Worm (Caenorhabditis elegans): Measurements from ENCODE around the gene C46G7.2.
A peak's percentile ranks its signal among the peaks of the same experiment; 100 is the strongest.

C46G7.2 gene

DNA sequence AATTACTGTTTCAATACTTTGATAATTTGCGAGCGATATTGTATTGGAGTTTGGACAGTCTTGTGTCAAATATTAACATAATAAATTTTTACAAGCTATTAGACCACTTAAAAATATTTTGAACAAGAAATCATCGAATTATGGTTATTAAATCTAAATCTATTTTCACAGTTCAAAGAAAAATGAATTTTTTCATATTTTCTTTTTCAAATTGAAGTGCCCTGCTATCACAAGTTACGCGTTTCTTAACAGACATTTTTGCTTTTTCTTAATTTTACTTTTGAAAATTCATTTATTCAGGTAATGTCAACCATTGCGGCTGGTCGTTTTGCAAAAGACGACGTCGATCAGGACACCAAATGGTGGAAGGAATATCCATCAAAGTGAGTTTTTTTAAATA, at the start of gene C46G7.2:
TSS of gene C46G7.2 (plus strand) at position 301 of the 400 bp plus-strand sequence.
- TF ChIP-seq lin-13 (GFP tag; optimal IDR thresholded peaks at IDR 0.05): no peak
- TF ChIP-seq lin-15B (tag; optimal IDR thresholded peaks at IDR 0.05): no peak
- TF ChIP-seq lin-35 (GFP tag; optimal IDR thresholded peaks at IDR 0.05): no peak
- no peak for TF ChIP-seq elt-2 (tag; optimal IDR thresholded peaks at IDR 0.05)
- no peak for TF ChIP-seq grh-1 (GFP tag; IDR thresholded peaks at IDR 0.05)
- no peak for TF ChIP-seq isw-1 (GFP tag; IDR thresholded peaks at IDR 0.05)
- TF ChIP-seq nhr-237 (tag; optimal IDR thresholded peaks at IDR 0.05): no peak
- TF ChIP-seq ama-1 (optimal IDR thresholded peaks at IDR 0.05): no peak
- no peak for TF ChIP-seq lin-39 (tag; optimal IDR thresholded peaks at IDR 0.05)
- no peak for TF ChIP-seq snpc-4 (tag; optimal IDR thresholded peaks at IDR 0.05)
- no peak for TF ChIP-seq zag-1 (tag; optimal IDR thresholded peaks at IDR 0.05)
- TF ChIP-seq aly-2 (tag; optimal IDR thresholded peaks at IDR 0.05): no peak
- no peak for TF ChIP-seq tbx-2 (tag; optimal IDR thresholded peaks at IDR 0.05)
- no peak for TF ChIP-seq C04F5.9 (tag; optimal IDR thresholded peaks at IDR 0.05)
- TF ChIP-seq skn-1 (tag; optimal IDR thresholded peaks at IDR 0.05): no peak
- TF ChIP-seq rnt-1 (tag; optimal IDR thresholded peaks at IDR 0.05): no peak

DNA sequence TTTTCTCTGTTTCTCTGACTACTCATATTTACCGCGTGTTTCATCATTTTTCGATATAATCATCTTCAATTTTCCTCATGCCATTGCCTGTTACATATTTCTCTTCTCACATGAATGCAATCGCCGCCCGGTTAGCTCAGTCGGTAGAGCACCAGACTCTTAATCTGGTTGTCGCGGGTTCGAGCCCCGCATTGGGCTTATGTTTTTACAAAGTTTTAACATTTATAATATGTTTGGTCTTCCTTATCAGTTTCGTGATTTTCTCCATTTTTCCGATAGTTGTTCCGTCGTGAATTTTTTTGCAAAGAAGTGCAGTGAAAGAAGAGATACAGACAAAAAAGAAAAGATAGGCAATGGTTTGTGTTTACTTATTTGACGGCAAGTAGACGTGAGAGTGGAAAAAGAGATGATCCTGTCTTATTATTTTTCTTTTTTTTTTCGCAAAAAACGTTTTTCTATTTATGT, 47.9 kb upstream of the C46G7.2 start:
- TF ChIP-seq lin-35 (GFP tag; optimal IDR thresholded peaks at IDR 0.05) (peak; percentile 21 to 81), ets-5 (GFP tag; IDR thresholded peaks at IDR 0.05) (no peak), C34B4.2 (tag; optimal IDR thresholded peaks at IDR 0.05) (no peak), nhr-77 (tag; optimal IDR thresholded peaks at IDR 0.05) (peak; percentile 73), nhr-20 (tag; optimal IDR thresholded peaks at IDR 0.05) (peak; percentile 88), egl-27 (tag; optimal IDR thresholded peaks at IDR 0.05) (no peak), alr-1 (tag; optimal IDR thresholded peaks at IDR 0.05; ENCODE audit: borderline replicate concordance) (no peak), nhr-28 (tag; optimal IDR thresholded peaks at IDR 0.05) (no peak), mep-1 (tag; optimal IDR thresholded peaks at IDR 0.05) (peak; percentile 80), ztf-4 (tag; optimal IDR thresholded peaks at IDR 0.05) (peak; percentile 9), efl-1 (optimal IDR thresholded peaks at IDR 0.05) (peak; percentile 23 to 53), efl-1 (GFP tag; optimal IDR thresholded peaks at IDR 0.05 in 1 of 2) (peak in 1 of 2 experiments; percentile 95), efl-3 (GFP tag; optimal IDR thresholded peaks at IDR 0.05) (no peak), unc-98 (GFP tag; IDR thresholded peaks at IDR 0.05) (no peak), xbp-1 (tag; optimal IDR thresholded peaks at IDR 0.05) (peak; percentile 51), ama-1 (optimal IDR thresholded peaks at IDR 0.05) (no peak), hlh-4 (tag; optimal IDR thresholded peaks at IDR 0.05) (no peak), ztf-11 (tag; optimal IDR thresholded peaks at IDR 0.05) (peak in 1 of 2 experiments; percentile 65), sptf-1 (tag; optimal IDR thresholded peaks at IDR 0.05) (no peak), mdl-1 (tag; optimal IDR thresholded peaks at IDR 0.05) (peak in 1 of 2 experiments; percentile 56), elt-3 (tag; optimal IDR thresholded peaks at IDR 0.05) (peak in 5 of 6 experiments; percentile 19 to 89 (median 46)), nhr-85 (tag) (peak; percentile 91), mab-9 (GFP tag; IDR thresholded peaks at IDR 0.05) (peak; percentile 34; the same call in 1 of the 2 replicates), unc-130 (tag; optimal IDR thresholded peaks at IDR 0.05) (peak; percentile 62), unc-30 (tag; optimal IDR thresholded peaks at IDR 0.05) (no peak), hpl-2 (GFP tag; optimal IDR thresholded peaks at IDR 0.05) (peak; percentile 71), egl-13 (tag; optimal IDR thresholded peaks at IDR 0.05) (peak; percentile 68), snpc-4 (tag; optimal IDR thresholded peaks at IDR 0.05) (peak; percentile 34), pag-3 (tag; optimal IDR thresholded peaks at IDR 0.05; ENCODE audit: borderline replicate concordance, insufficient read depth) (peak; percentile 46), lin-39 (tag; optimal IDR thresholded peaks at IDR 0.05) (no peak), aha-1 (tag; optimal IDR thresholded peaks at IDR 0.05) (no peak), mef-2 (tag; optimal IDR thresholded peaks at IDR 0.05) (no peak), irx-1 (tag; optimal IDR thresholded peaks at IDR 0.05) (peak; percentile 74), hlh-17 (GFP tag; optimal IDR thresholded peaks at IDR 0.05; ENCODE audit: borderline replicate concordance) (no peak), fkh-10 (GFP tag; optimal IDR thresholded peaks at IDR 0.05) (no peak), ceh-63 (GFP tag; optimal IDR thresholded peaks at IDR 0.05) (no peak), lin-14 (GFP tag; optimal IDR thresholded peaks at IDR 0.05) (peak; percentile 85), ceh-8 (GFP tag; optimal IDR thresholded peaks at IDR 0.05) (peak; percentile 47), aly-2 (tag; optimal IDR thresholded peaks at IDR 0.05) (peak; percentile 55), zag-1 (tag; optimal IDR thresholded peaks at IDR 0.05) (no peak), pax-3 (tag; optimal IDR thresholded peaks at IDR 0.05) (no peak)
